Worm (Caenorhabditis elegans) whole organism, L1 larva: ENCODE measurements around the gene str-208.

Source experiments
- aha-1 ChIP-seq: fragments of 150-350 bp; optimal IDR thresholded peaks from 2 replicates; lab custom pipeline; 2014; ENCODE audit warnings: missing biosample characterization, missing genetic modification characterization
- alr-1 ChIP-seq: fragments of 200-800 bp; sonication (Bioruptor generic); optimal IDR thresholded peaks from 2 replicates; lab custom pipeline; 2018; ENCODE audit warnings: borderline replicate concordance, mild to moderate bottlenecking, missing genetic modification characterization, missing compliant biosample characterization
- ama-1 ChIP-seq: fragments of 150-350 bp; optimal IDR thresholded peaks from 2 replicates; lab custom pipeline; 2014
- ceh-82 ChIP-seq, 3 experiments: fragments of 150-350 bp in 1 of 3; sonication (generic microtip) in 2 of 3; optimal IDR thresholded peaks; 2 replicates each; lab custom pipeline; 2014 to 2017; ENCODE audit warnings: missing biosample characterization in 3 of 3, missing genetic modification characterization in 3 of 3
- dpl-1 ChIP-seq, 3 experiments: fragments of 150-350 bp in 2 of 3; sonication (generic microtip) in 1 of 3; optimal IDR thresholded peaks; 2 replicates each; lab custom pipeline; 2014 to 2017; ENCODE audit warnings: missing biosample characterization in 3 of 3, missing genetic modification characterization in 3 of 3, missing genetic modification reagents in 3 of 3
- efl-1 ChIP-seq, 4 experiments: fragments of 150-350 bp; optimal IDR thresholded peaks in 3 of 4; peaks in 1 of 4; 1 replicate in 1 of 4; 2 replicates in 3 of 4; lab custom pipeline; 2014; ENCODE audit warnings: missing biosample characterization in 2 of 4, missing genetic modification characterization in 2 of 4, missing genetic modification reagents in 2 of 4
- efl-3 ChIP-seq: fragments of 200-800 bp; sonication (Bioruptor generic); optimal IDR thresholded peaks from 2 replicates; lab custom pipeline; 2018; ENCODE audit warnings: mild to moderate bottlenecking, missing genetic modification characterization, missing compliant biosample characterization
- elt-2 ChIP-seq: sonication (generic microtip); optimal IDR thresholded peaks from 2 replicates; lab custom pipeline; 2016; ENCODE audit warnings: missing genetic modification characterization, mild to moderate bottlenecking, inconsistent platforms, missing compliant biosample characterization, missing genetic modification reagents
- fkh-4 ChIP-seq: sonication (generic microtip); optimal IDR thresholded peaks from 2 replicates; lab custom pipeline; 2016; ENCODE audit warnings: missing compliant biosample characterization, missing genetic modification characterization, borderline replicate concordance
- fkh-8 ChIP-seq: sonication (generic microtip); optimal IDR thresholded peaks from 2 replicates; lab custom pipeline; 2016; ENCODE audit warnings: mild to moderate bottlenecking, missing genetic modification characterization, missing compliant biosample characterization
- hpl-2 ChIP-seq: fragments of 150-350 bp; optimal IDR thresholded peaks from 2 replicates; lab custom pipeline; 2014; ENCODE audit warnings: missing biosample characterization, missing genetic modification reagents, missing genetic modification characterization
- lsy-2 ChIP-seq, 2 experiments: fragments of 150-350 bp; optimal IDR thresholded peaks; 2 replicates each; lab custom pipeline; 2014; ENCODE audit warnings: missing biosample characterization in 2 of 2, missing genetic modification characterization in 2 of 2
- mep-1 ChIP-seq: fragments of 150-350 bp; optimal IDR thresholded peaks from 2 replicates; lab custom pipeline; 2014; ENCODE audit warnings: missing biosample characterization, missing genetic modification characterization
- nhr-11 ChIP-seq: fragments of 150-350 bp; optimal IDR thresholded peaks from 2 replicates; lab custom pipeline; 2014; ENCODE audit warnings: missing biosample characterization, missing genetic modification characterization
- nhr-12 ChIP-seq: sonication (generic microtip); optimal IDR thresholded peaks from 2 replicates; lab custom pipeline; 2017; ENCODE audit warnings: missing biosample characterization, missing genetic modification characterization
- nhr-19 ChIP-seq: fragments of 200-800 bp; sonication (Bioruptor generic); conservative IDR thresholded peaks from 2 replicates; pipeline ENCODE4 v1.3.6; 2022; ENCODE audit warnings: missing genetic modification characterization, missing compliant biosample characterization
- nhr-20 ChIP-seq: sonication (generic microtip); optimal IDR thresholded peaks from 2 replicates; lab custom pipeline; 2016; ENCODE audit warnings: mild to moderate bottlenecking, missing genetic modification characterization, missing compliant biosample characterization
- nhr-71 ChIP-seq: sonication (generic microtip); optimal IDR thresholded peaks from 2 replicates; lab custom pipeline; 2016; ENCODE audit warnings: mild to moderate bottlenecking, missing genetic modification characterization, moderate library complexity, missing compliant biosample characterization
- nhr-84 ChIP-seq: sonication (generic microtip); optimal IDR thresholded peaks from 2 replicates; lab custom pipeline; 2017; ENCODE audit warnings: missing biosample characterization, missing genetic modification characterization
- nhr-85 ChIP-seq: sonication (generic microtip); peaks from one replicate; lab custom pipeline; 2016; ENCODE audit warnings: missing genetic modification characterization, inconsistent platforms, missing compliant biosample characterization
- pax-3 ChIP-seq: fragments of 200-800 bp; sonication (Bioruptor generic); optimal IDR thresholded peaks from 2 replicates; lab custom pipeline; 2018; ENCODE audit warnings: mild to moderate bottlenecking, missing genetic modification characterization, moderate library complexity, missing compliant biosample characterization
- pqm-1 ChIP-seq: sonication (generic microtip); optimal IDR thresholded peaks from 3 replicates; lab custom pipeline; 2017; ENCODE audit warnings: missing biosample characterization, missing genetic modification characterization
- rnt-1 ChIP-seq: sonication (generic microtip); optimal IDR thresholded peaks from 2 replicates; lab custom pipeline; 2016; ENCODE audit warnings: mild to moderate bottlenecking, missing genetic modification characterization, moderate library complexity, missing compliant biosample characterization
- skn-1 ChIP-seq: fragments of 150-350 bp; optimal IDR thresholded peaks from 2 replicates; lab custom pipeline; 2014; ENCODE audit warnings: missing biosample characterization, missing genetic modification characterization
- sox-4 ChIP-seq: sonication (generic microtip); optimal IDR thresholded peaks from 2 replicates; lab custom pipeline; 2016; ENCODE audit warnings: missing genetic modification characterization, missing compliant biosample characterization
- unc-130 ChIP-seq: fragments of 150-350 bp; optimal IDR thresholded peaks from 2 replicates; lab custom pipeline; 2017; ENCODE audit warnings: missing biosample characterization, missing genetic modification characterization, inconsistent platforms
- unc-98 ChIP-seq: fragments of 200-800 bp; sonication (Bioruptor generic); IDR thresholded peaks from 2 replicates; pipeline ENCODE4 v1.3.6; 2022; ENCODE audit warnings: missing genetic modification characterization, missing compliant biosample characterization
- ztf-11 ChIP-seq, 2 experiments: sonication (generic microtip); optimal IDR thresholded peaks; 2 replicates each; lab custom pipeline; 2016 to 2017; ENCODE audit warnings: missing genetic modification characterization in 2 of 2, missing biosample characterization in 1 of 2, missing compliant biosample characterization in 1 of 2

str-208 gene

ce11 chrV:4977539-4977938 lies 20.9 kb downstream of the str-208 start:
- TF ChIP-seq fkh-8 (tag; lab: Kevin White, UChicago) (peak; percentile 67), ceh-82 (tag; optimal IDR thresholded peaks at IDR 0.05; lab: Kevin White, UChicago) (no peak), nhr-11 (tag; lab: Kevin White, UChicago) (peak; percentile 7), sox-4 (tag; lab: Kevin White, UChicago) (peak; percentile 67), ztf-11 (tag; optimal IDR thresholded peaks at IDR 0.05; lab: Kevin White, UChicago) (no peak)
- TF ChIP-seq, all 84 proteins: peak for 3

- TF ChIP-seq nhr-85 (tag; lab: Kevin White, UChicago) (no peak), nhr-20 (tag; lab: Kevin White, UChicago) (no peak), efl-3 (GFP tag; lab: Kevin White, UChicago) (no peak), skn-1 (tag; lab: Kevin White, UChicago) (no peak), dpl-1 (GFP tag; optimal IDR thresholded peaks at IDR 0.05; lab: Kevin White, UChicago) (no peak), nhr-19 (GFP tag; lab: Robert Waterston, UW) (no peak), aha-1 (tag; lab: Kevin White, UChicago) (no peak), ama-1 (lab: Kevin White, UChicago) (no peak), fkh-8 (tag; lab: Kevin White, UChicago) (peak; percentile 5), nhr-84 (tag; lab: Kevin White, UChicago) (no peak), elt-2 (tag; lab: Kevin White, UChicago) (no peak), lsy-2 (tag; optimal IDR thresholded peaks at IDR 0.05; lab: Kevin White, UChicago) (no peak), mep-1 (tag; lab: Kevin White, UChicago) (no peak), efl-1 (optimal IDR thresholded peaks at IDR 0.05; lab: Kevin White, UChicago) (no peak), efl-1 (GFP tag; optimal IDR thresholded peaks at IDR 0.05 in 1 of 2; lab: Kevin White, UChicago) (peak in 1 of 2 experiments; percentile 83), hpl-2 (no peak)
Observed at ce11 chrV:4979060-4979459, 22.4 kb downstream of the str-208 start, which contains the start of gene srsx-11. Gene srsx-11, minus strand, starts transcription at chrV:4979160.

ce11 chrV:4980094-4980493 lies 23.5 kb downstream of the str-208 start:
- TF ChIP-seq nhr-12 (tag; lab: Kevin White, UChicago) (no peak), alr-1 (tag; lab: Kevin White, UChicago) (no peak), sox-4 (tag; lab: Kevin White, UChicago) (no peak)

- no peak for TF ChIP-seq alr-1 (tag; lab: Kevin White, UChicago)
- no peak for TF ChIP-seq pax-3 (tag; lab: Kevin White, UChicago)
- no peak for TF ChIP-seq unc-98
- no peak for TF ChIP-seq nhr-71 (tag; lab: Kevin White, UChicago)
- TF ChIP-seq aha-1 (tag; lab: Kevin White, UChicago) = no peak
- TF ChIP-seq fkh-4 (tag; lab: Kevin White, UChicago) = no peak
- TF ChIP-seq rnt-1 (tag; lab: Kevin White, UChicago) = no peak
Observed at ce11 chrV:4980873-4981272, 24.2 kb downstream of the str-208 start, which contains the start of gene srsx-12. Gene srsx-12, minus strand, starts transcription at chrV:4980973.

ce11 chrV:4983091-4983490 lies 26.5 kb downstream of the str-208 start, which contains the start of gene srsx-13:
Gene srsx-13, minus strand, starts transcription at chrV:4983191.
- TF ChIP-seq efl-3 (GFP tag; lab: Kevin White, UChicago) (no peak), pqm-1 (tag; lab: Kevin White, UChicago) (no peak), unc-130 (tag; lab: Kevin White, UChicago) (no peak), ama-1 (lab: Kevin White, UChicago) (no peak), elt-2 (tag; lab: Kevin White, UChicago) (no peak)

- TF ChIP-seq ztf-11 (tag; optimal IDR thresholded peaks at IDR 0.05; lab: Kevin White, UChicago) (no peak), efl-1 (optimal IDR thresholded peaks at IDR 0.05; lab: Kevin White, UChicago) (no peak), efl-1 (GFP tag; optimal IDR thresholded peaks at IDR 0.05 in 1 of 2; lab: Kevin White, UChicago) (peak in 1 of 2 experiments; percentile 60)
- TF ChIP-seq, all 84 proteins: peak for 1
Observed at ce11 chrV:4987097-4987496, 30.5 kb downstream of the str-208 start, which contains the start of gene ncx-8. Gene ncx-8, minus strand, starts transcription at chrV:4987197.
